Worm (Caenorhabditis elegans) whole organism, mixed stage, embryonic: ENCODE measurements around the gene fbxa-211.

Source experiments
- bed-3 ChIP-seq: fragments of 200-800 bp; sonication (Bioruptor generic); optimal IDR thresholded peaks from 3 replicates; lab custom pipeline; 2018; ENCODE audit warnings: mild to moderate bottlenecking, missing genetic modification characterization, moderate library complexity, missing compliant biosample characterization
- blmp-1 ChIP-seq: fragments of 150-350 bp; optimal IDR thresholded peaks from 2 replicates; lab custom pipeline; 2014; ENCODE audit warnings: missing biosample characterization, missing genetic modification characterization
- ceh-39 ChIP-seq: fragments of 150-350 bp; optimal IDR thresholded peaks from 2 replicates; lab custom pipeline; 2014; ENCODE audit warnings: missing biosample characterization, missing genetic modification characterization
- ceh-83 ChIP-seq: fragments of 200-800 bp; sonication (Bioruptor generic); optimal IDR thresholded peaks from 2 replicates; lab custom pipeline; 2018; ENCODE audit warnings: mild to moderate bottlenecking, missing genetic modification characterization, missing compliant biosample characterization
- ces-1 ChIP-seq: fragments of 150-350 bp; optimal IDR thresholded peaks from 2 replicates; lab custom pipeline; 2014; ENCODE audit warnings: missing biosample characterization, missing genetic modification reagents, missing genetic modification characterization
- cnd-1 ChIP-seq: fragments of 200-800 bp; sonication (Bioruptor generic); optimal IDR thresholded peaks from 2 replicates; lab custom pipeline; 2018; ENCODE audit warnings: mild to moderate bottlenecking, missing genetic modification characterization, missing compliant biosample characterization
- drap-1 ChIP-seq: fragments of 200-800 bp; sonication (Bioruptor generic); optimal IDR thresholded peaks from 3 replicates; lab custom pipeline; 2018; ENCODE audit warnings: mild to moderate bottlenecking, missing genetic modification characterization, missing compliant biosample characterization
- elt-1 ChIP-seq: sonication (generic microtip); optimal IDR thresholded peaks from 2 replicates; lab custom pipeline; 2017; ENCODE audit warnings: missing genetic modification characterization, mild to moderate bottlenecking, missing compliant biosample characterization, antibody characterized with exemption, moderate library complexity, borderline replicate concordance; ENCODE audit not compliant: insufficient read depth
- elt-3 ChIP-seq: fragments of 150-350 bp; optimal IDR thresholded peaks from 2 replicates; lab custom pipeline; 2014; ENCODE audit warnings: missing biosample characterization, missing genetic modification characterization
- flh-1 ChIP-seq: fragments of 200-800 bp; sonication (Bioruptor generic); optimal IDR thresholded peaks from 2 replicates; lab custom pipeline; 2018; ENCODE audit warnings: mild to moderate bottlenecking, missing genetic modification characterization, moderate library complexity, missing compliant biosample characterization
- hlh-1 ChIP-seq: fragments of 150-350 bp; optimal IDR thresholded peaks from 2 replicates; lab custom pipeline; 2014; ENCODE audit warnings: missing biosample characterization, missing genetic modification reagents, missing genetic modification characterization
- lin-13 ChIP-seq: fragments of 150-350 bp; optimal IDR thresholded peaks from 2 replicates; lab custom pipeline; 2014; ENCODE audit warnings: missing biosample characterization, missing genetic modification characterization
- lin-32 ChIP-seq: fragments of 200-800 bp; sonication (Bioruptor generic); optimal IDR thresholded peaks from 2 replicates; lab custom pipeline; 2018; ENCODE audit warnings: mild to moderate bottlenecking, missing genetic modification characterization, missing compliant biosample characterization
- lsy-2 ChIP-seq: fragments of 150-350 bp; optimal IDR thresholded peaks from 2 replicates; lab custom pipeline; 2014; ENCODE audit warnings: missing biosample characterization, missing genetic modification characterization
- mab-5 ChIP-seq: fragments of 150-350 bp; optimal IDR thresholded peaks from 2 replicates; lab custom pipeline; 2014; ENCODE audit warnings: missing biosample characterization, missing genetic modification characterization
- mep-1 ChIP-seq: fragments of 150-350 bp; optimal IDR thresholded peaks from 2 replicates; lab custom pipeline; 2017; ENCODE audit warnings: missing biosample characterization, missing genetic modification reagents, missing genetic modification characterization, inconsistent platforms
- nhr-12 ChIP-seq: fragments of 150-350 bp; optimal IDR thresholded peaks from 2 replicates; lab custom pipeline; 2014; ENCODE audit warnings: missing biosample characterization, missing genetic modification characterization
- nhr-2 ChIP-seq: fragments of 150-350 bp; optimal IDR thresholded peaks from 2 replicates; lab custom pipeline; 2014; ENCODE audit warnings: missing biosample characterization, missing genetic modification characterization
- nhr-237 ChIP-seq: fragments of 150-350 bp; optimal IDR thresholded peaks from 2 replicates; lab custom pipeline; 2014; ENCODE audit warnings: missing biosample characterization, missing genetic modification characterization
- nhr-28 ChIP-seq: fragments of 150-350 bp; optimal IDR thresholded peaks from 2 replicates; lab custom pipeline; 2014; ENCODE audit warnings: missing biosample characterization, missing genetic modification characterization
- nhr-76 ChIP-seq: sonication (generic microtip); optimal IDR thresholded peaks from 2 replicates; lab custom pipeline; 2017; ENCODE audit warnings: missing biosample characterization, missing genetic modification characterization
- pha-4 ChIP-seq: fragments of 150-350 bp; optimal IDR thresholded peaks from 2 replicates; lab custom pipeline; 2018; ENCODE audit warnings: missing biosample characterization, missing genetic modification reagents, missing genetic modification characterization
- sem-2 ChIP-seq: fragments of 200-800 bp; sonication (Bioruptor generic); optimal IDR thresholded peaks from 2 replicates; lab custom pipeline; 2018; ENCODE audit warnings: mild to moderate bottlenecking, missing genetic modification characterization, missing compliant biosample characterization
- snpc-4 ChIP-seq: fragments of 150-350 bp; optimal IDR thresholded peaks from 2 replicates; lab custom pipeline; 2014; ENCODE audit warnings: missing biosample characterization, missing genetic modification characterization
- sptf-1 ChIP-seq: sonication (generic microtip); optimal IDR thresholded peaks from 2 replicates; lab custom pipeline; 2017; ENCODE audit warnings: mild to moderate bottlenecking, missing genetic modification characterization, moderate library complexity, missing compliant biosample characterization
- tbx-8 ChIP-seq: fragments of 200-800 bp; sonication (Bioruptor generic); optimal IDR thresholded peaks from 2 replicates; lab custom pipeline; 2018; ENCODE audit warnings: mild to moderate bottlenecking, missing genetic modification characterization, moderate library complexity, missing compliant biosample characterization
- unc-120 ChIP-seq: sonication (generic microtip); optimal IDR thresholded peaks from 2 replicates; lab custom pipeline; 2017; ENCODE audit warnings: missing genetic modification characterization, missing compliant biosample characterization; ENCODE audit not compliant: poor library complexity, severe bottlenecking
- unc-39 ChIP-seq: fragments of 150-350 bp; optimal IDR thresholded peaks from 2 replicates; lab custom pipeline; 2014; ENCODE audit warnings: missing biosample characterization, missing genetic modification characterization
- unc-62 ChIP-seq: fragments of 150-350 bp; optimal IDR thresholded peaks from 2 replicates; lab custom pipeline; 2014; ENCODE audit warnings: missing biosample characterization, missing genetic modification reagents, missing genetic modification characterization
- zip-8 ChIP-seq: fragments of 150-350 bp; optimal IDR thresholded peaks from 2 replicates; lab custom pipeline; 2014; ENCODE audit warnings: missing biosample characterization, missing genetic modification characterization
- ztf-11 ChIP-seq: fragments of 150-350 bp; optimal IDR thresholded peaks from 2 replicates; lab custom pipeline; 2014; ENCODE audit warnings: missing biosample characterization, missing genetic modification characterization

fbxa-211 gene

DNA sequence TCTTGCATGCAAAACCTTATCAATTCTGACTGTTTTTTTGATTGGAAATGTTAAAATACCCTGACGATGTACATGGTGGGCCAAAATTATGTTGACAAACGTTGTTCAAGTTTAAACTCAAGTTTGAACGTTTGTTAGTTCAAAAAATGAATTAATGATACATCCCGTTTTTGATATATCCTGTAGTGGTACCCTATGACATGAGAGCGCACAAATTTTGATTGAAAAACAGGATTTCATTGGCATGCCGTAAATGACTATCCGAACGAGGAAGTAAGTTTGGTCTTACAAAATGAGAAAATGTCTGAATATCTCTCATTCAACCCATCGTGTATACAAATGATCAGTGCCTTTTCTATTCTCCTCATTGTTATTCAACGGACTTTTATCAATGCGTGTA is 13.8 kb downstream of the fbxa-211 start, which contains the start of gene Y37H2A.11:
TSS of gene Y37H2A.11 (plus strand) at position 301 of the 400 bp plus-strand sequence.
- no peak for TF ChIP-seq unc-39 (tag; lab: Kevin White, UChicago)

DNA sequence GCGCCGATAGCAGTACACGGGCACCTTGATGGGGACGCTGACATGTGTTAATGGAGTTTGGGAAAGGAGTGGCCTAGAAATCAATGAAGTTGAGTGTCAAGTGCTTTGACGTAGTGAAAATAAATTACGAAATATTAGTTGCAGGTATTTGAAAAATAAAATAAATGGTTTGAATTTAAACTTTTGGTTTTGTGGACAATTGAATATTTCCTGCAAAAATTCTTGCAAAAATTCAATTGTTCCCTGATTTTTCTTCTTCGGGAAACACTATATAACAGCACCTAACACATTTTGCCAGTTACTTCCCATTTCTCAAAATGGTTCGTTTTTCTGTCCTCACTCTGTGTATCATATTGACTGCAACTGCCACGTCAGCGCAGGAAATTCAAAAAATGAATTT is 15.2 kb downstream of the fbxa-211 start, which contains the start of gene Y37H2A.13:
TSS of gene Y37H2A.13 (plus strand) at position 301 of the 400 bp plus-strand sequence.
- TF ChIP-seq drap-1 (GFP tag; lab: Kevin White, UChicago), result no peak
- no peak for TF ChIP-seq elt-3 (tag; lab: Kevin White, UChicago)
- no peak for TF ChIP-seq flh-1 (GFP tag; lab: Kevin White, UChicago)
- TF ChIP-seq sptf-1 (tag; lab: Kevin White, UChicago), result no peak
- no peak for TF ChIP-seq bed-3 (GFP tag; lab: Kevin White, UChicago)
- TF ChIP-seq nhr-12, result no peak
- TF ChIP-seq hlh-1, result no peak
- TF ChIP-seq ceh-83 (GFP tag; lab: Kevin White, UChicago), result no peak
- TF ChIP-seq zip-8, result no peak
- TF ChIP-seq snpc-4 (tag; lab: Kevin White, UChicago), result no peak
- TF ChIP-seq ces-1 (GFP tag; lab: Kevin White, UChicago), result no peak
- no peak for TF ChIP-seq tbx-8
- TF ChIP-seq ztf-11 (tag; lab: Kevin White, UChicago), result no peak
- TF ChIP-seq unc-120 (tag; lab: Kevin White, UChicago), result no peak
- no peak for TF ChIP-seq sem-2 (GFP tag; lab: Kevin White, UChicago)
- no peak for TF ChIP-seq elt-1
- no peak for TF ChIP-seq lin-32
- no peak for TF ChIP-seq blmp-1 (tag; lab: Kevin White, UChicago)
- TF ChIP-seq lin-13 (tag; lab: Kevin White, UChicago), result no peak
- no peak for TF ChIP-seq nhr-237 (tag; lab: Kevin White, UChicago)

DNA sequence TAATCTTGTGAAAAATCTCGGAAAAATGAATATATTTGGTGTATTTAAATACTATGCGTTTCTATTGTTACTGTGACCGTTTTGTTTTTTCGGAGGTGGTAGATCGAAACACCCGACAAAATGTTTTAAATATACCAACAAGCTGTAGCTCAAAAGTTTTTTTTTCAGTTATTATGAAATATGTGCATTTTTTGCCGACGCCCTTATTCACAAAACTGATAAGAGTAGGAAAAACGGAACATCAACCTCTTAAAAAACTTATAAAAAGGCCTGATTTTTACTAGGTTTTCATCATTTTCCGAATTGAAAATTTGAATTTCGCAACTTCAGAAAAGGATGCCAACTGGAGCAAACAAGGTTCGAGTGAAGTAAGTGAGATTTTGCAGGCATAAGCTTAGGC is 16.1 kb downstream of the fbxa-211 start, which contains the start of gene Y37H2A.14:
TSS of gene Y37H2A.14 (plus strand) at position 301 of the 400 bp plus-strand sequence.
- no peak for TF ChIP-seq bed-3 (GFP tag; lab: Kevin White, UChicago)
- no peak for TF ChIP-seq blmp-1 (tag; lab: Kevin White, UChicago)
- no peak for TF ChIP-seq lin-13 (tag; lab: Kevin White, UChicago)
- no peak for TF ChIP-seq flh-1 (GFP tag; lab: Kevin White, UChicago)
- no peak for TF ChIP-seq unc-120 (tag; lab: Kevin White, UChicago)
- TF ChIP-seq ceh-83 (GFP tag; lab: Kevin White, UChicago), result no peak
- TF ChIP-seq pha-4 (tag; lab: Kevin White, UChicago), result no peak
- TF ChIP-seq nhr-12, result no peak
- TF ChIP-seq drap-1 (GFP tag; lab: Kevin White, UChicago), result no peak
- TF ChIP-seq ceh-39 (tag; lab: Kevin White, UChicago), result no peak
- TF ChIP-seq nhr-2 (tag; lab: Kevin White, UChicago), result no peak
- no peak for TF ChIP-seq tbx-8
- no peak for TF ChIP-seq cnd-1 (tag; lab: Kevin White, UChicago)
- TF ChIP-seq nhr-76 (tag; lab: Kevin White, UChicago), result no peak
- no peak for TF ChIP-seq mep-1 (tag; lab: Kevin White, UChicago)
- no peak for TF ChIP-seq nhr-28
- TF ChIP-seq snpc-4 (tag; lab: Kevin White, UChicago), result no peak

DNA sequence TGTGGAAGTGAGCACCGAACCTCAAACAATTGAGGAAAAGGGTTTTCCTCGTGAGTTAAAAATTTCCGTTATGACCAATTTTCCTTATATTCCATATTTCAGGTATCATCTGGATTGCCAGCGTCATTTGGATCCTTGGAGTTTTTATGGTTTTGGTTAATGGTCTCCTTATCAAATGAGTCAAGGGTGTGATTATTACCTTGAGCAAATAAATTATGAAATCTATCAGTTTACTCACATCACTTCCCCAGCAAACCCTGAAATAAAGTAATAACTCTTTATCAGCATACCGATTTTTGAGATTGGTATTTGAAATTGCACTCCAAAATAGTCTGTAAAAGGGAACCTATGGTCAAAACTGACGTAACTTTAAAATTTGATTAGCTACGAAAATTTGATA is 17.1 kb downstream of the fbxa-211 start:
- TF ChIP-seq lsy-2, result no peak
- no peak for TF ChIP-seq unc-62 (GFP tag; lab: Kevin White, UChicago)
- no peak for TF ChIP-seq flh-1 (GFP tag; lab: Kevin White, UChicago)
- TF ChIP-seq tbx-8, result no peak
- no peak for TF ChIP-seq mep-1 (tag; lab: Kevin White, UChicago)
- no peak for TF ChIP-seq drap-1 (GFP tag; lab: Kevin White, UChicago)
- TF ChIP-seq sem-2 (GFP tag; lab: Kevin White, UChicago), result no peak
- TF ChIP-seq bed-3 (GFP tag; lab: Kevin White, UChicago), result no peak
- TF ChIP-seq blmp-1 (tag; lab: Kevin White, UChicago), result no peak
- no peak for TF ChIP-seq pha-4 (tag; lab: Kevin White, UChicago)
- no peak for TF ChIP-seq lin-13 (tag; lab: Kevin White, UChicago)
- TF ChIP-seq nhr-2 (tag; lab: Kevin White, UChicago), result no peak
- TF ChIP-seq snpc-4 (tag; lab: Kevin White, UChicago), result no peak
- no peak for TF ChIP-seq nhr-28
- TF ChIP-seq zip-8, result no peak
- no peak for TF ChIP-seq mab-5 (tag; lab: Kevin White, UChicago)
- no peak for TF ChIP-seq cnd-1 (tag; lab: Kevin White, UChicago)
